Fruit fly (Drosophila melanogaster): Measurements from ENCODE around the gene spri.

The spri gene

dm6 chrX:10487964-10488605 is 97.1 kb downstream of the spri start (continued):
- peak; percentile 45; the same call in 1 of the 2 replicates for TF ChIP-seq wdn (GFP tag; IDR thresholded peaks at IDR 0.05)
- no peak for TF ChIP-seq CG4328 (GFP tag; optimal IDR thresholded peaks at IDR 0.05)
- TF ChIP-seq Atf-2 (GFP tag; optimal IDR thresholded peaks at IDR 0.05) = peak; percentile 0
- peak; percentile 94 for TF ChIP-seq Ets65A (GFP tag)
- peak; percentile 54 for TF ChIP-seq CG10543 (GFP tag; optimal IDR thresholded peaks at IDR 0.05)

- TF ChIP-seq exex (tag; optimal IDR thresholded peaks at IDR 0.05) (peak; percentile 65), cg (GFP tag; optimal IDR thresholded peaks at IDR 0.05) (no peak), Dad (GFP tag; optimal IDR thresholded peaks at IDR 0.05) (no peak)
Observed at dm6 chrX:10487105-10487504, 98.1 kb downstream of the spri start, which contains the start of gene CG32687. Gene CG32687, minus strand, starts transcription at chrX:10487205.

- TF ChIP-seq ac (GFP tag; optimal IDR thresholded peaks at IDR 0.05) = no peak
- peak; percentile 77 for TF ChIP-seq lilli (GFP tag; optimal IDR thresholded peaks at IDR 0.05)
- peak; percentile 71 for TF ChIP-seq CG10209 (GFP tag; optimal IDR thresholded peaks at IDR 0.05)
- TF ChIP-seq slbo (GFP tag; IDR thresholded peaks at IDR 0.05) = peak; percentile 71
- TF ChIP-seq CG3163 (GFP tag; optimal IDR thresholded peaks at IDR 0.05) = no peak
- peak; percentile 80 for TF ChIP-seq CG7839 (tag; optimal IDR thresholded peaks at IDR 0.05)
- TF ChIP-seq CG1603 (tag; optimal IDR thresholded peaks at IDR 0.05) = peak; percentile 63
- peak; percentile 79 for TF ChIP-seq CG15269 (tag; optimal IDR thresholded peaks at IDR 0.05)
- TF ChIP-seq ash1 (GFP tag; optimal IDR thresholded peaks at IDR 0.05) = no peak
- peak; percentile 65 for TF ChIP-seq CG17361 (GFP tag; IDR thresholded peaks at IDR 0.05)
- peak; percentile 86 for TF ChIP-seq Fer1 (GFP tag; optimal IDR thresholded peaks at IDR 0.05)
- TF ChIP-seq D19B (GFP tag; optimal IDR thresholded peaks at IDR 0.05) = peak; percentile 53
- no peak for TF ChIP-seq Stat92E (GFP tag; optimal IDR thresholded peaks at IDR 0.05)
- no peak for TF ChIP-seq hb (GFP tag; IDR thresholded peaks at IDR 0.05; ENCODE audit: partially characterized antibody)
- no peak for TF ChIP-seq bowl (GFP tag; IDR thresholded peaks at IDR 0.05)
- no peak for TF ChIP-seq tll (GFP tag; optimal IDR thresholded peaks at IDR 0.05)
- TF ChIP-seq unc-4 (GFP tag; IDR thresholded peaks at IDR 0.05; ENCODE audit: partially characterized antibody) = no peak
- TF ChIP-seq knrl (GFP tag; IDR thresholded peaks at IDR 0.05; ENCODE audit: partially characterized antibody) = peak; percentile 40; the same call in 1 of the 3 replicates
- TF ChIP-seq CG16779 (GFP tag; IDR thresholded peaks at IDR 0.05) = peak; percentile 43; the same call in 1 of the 2 replicates
- TF ChIP-seq Dad (GFP tag; optimal IDR thresholded peaks at IDR 0.05) = peak; percentile 0
- TF ChIP-seq D19A (tag; optimal IDR thresholded peaks at IDR 0.05) = peak; percentile 18
- peak; percentile 63; the same call in 1 of the 2 replicates for TF ChIP-seq CG9215 (GFP tag; IDR thresholded peaks at IDR 0.05)
- TF ChIP-seq CG4730 (GFP tag; IDR thresholded peaks at IDR 0.05) = peak; percentile 56; the same call in 1 of the 2 replicates
- peak; percentile 28 for TF ChIP-seq Atf-2 (GFP tag; optimal IDR thresholded peaks at IDR 0.05)
- peak; percentile 75 for TF ChIP-seq BtbVII (GFP tag; optimal IDR thresholded peaks at IDR 0.05)
- no peak for TF ChIP-seq slp2 (GFP tag; optimal IDR thresholded peaks at IDR 0.05)
- no peak for TF ChIP-seq fd64A (GFP tag; optimal IDR thresholded peaks at IDR 0.05)
- no peak for TF ChIP-seq yki (optimal IDR thresholded peaks at IDR 0.05)
- TF ChIP-seq sqz (GFP tag; optimal IDR thresholded peaks at IDR 0.05) = no peak
- TF ChIP-seq CG13296 (GFP tag; optimal IDR thresholded peaks at IDR 0.05) = peak; percentile 73
- TF ChIP-seq CG12071 (GFP tag; optimal IDR thresholded peaks at IDR 0.05) = peak; percentile 66
- no peak for TF ChIP-seq CG2116 (GFP tag; optimal IDR thresholded peaks at IDR 0.05)
- peak; percentile 69 for TF ChIP-seq CG7786 (GFP tag; optimal IDR thresholded peaks at IDR 0.05)
- TF ChIP-seq Dp (GFP tag; optimal IDR thresholded peaks at IDR 0.05) = no peak
- peak; percentile 66 for TF ChIP-seq CG12659 (GFP tag; optimal IDR thresholded peaks at IDR 0.05)
- no peak for TF ChIP-seq D (optimal IDR thresholded peaks at IDR 0.05)
- TF ChIP-seq D (GFP tag; optimal IDR thresholded peaks at IDR 0.05) = no peak
Observed at dm6 chrX:10486144-10487030, 98.8 kb downstream of the spri start.

Data from whole organism, embryonic.